Worm (Caenorhabditis elegans) whole organism, early embryonic: Measurements from ENCODE around the gene Y54G11A.3.

ENCODE experiments used
- B0310.2 ChIP-seq: sonication (generic microtip); optimal IDR thresholded peaks from 2 replicates; lab custom pipeline; 2016; ENCODE audit warnings: mild to moderate bottlenecking, missing genetic modification characterization, missing compliant biosample characterization
- F13C5.2 ChIP-seq: sonication (generic microtip); optimal IDR thresholded peaks from 2 replicates; lab custom pipeline; 2017; ENCODE audit warnings: mild to moderate bottlenecking, missing genetic modification characterization, inconsistent platforms, missing compliant biosample characterization
- aly-1 ChIP-seq: sonication (generic microtip); optimal IDR thresholded peaks from 2 replicates; lab custom pipeline; 2016; ENCODE audit warnings: missing genetic modification characterization, missing compliant biosample characterization
- ama-1 ChIP-seq: fragments of 150-350 bp; optimal IDR thresholded peaks from 2 replicates; lab custom pipeline; 2014
- ets-7 ChIP-seq: sonication (generic microtip); optimal IDR thresholded peaks from 2 replicates; lab custom pipeline; 2016; ENCODE audit warnings: missing genotype, missing genetic modification characterization, missing compliant biosample characterization
- hmg-4 ChIP-seq: fragments of 200-800 bp; sonication (Bioruptor generic); optimal IDR thresholded peaks from 2 replicates; lab custom pipeline; 2018; ENCODE audit warnings: mild to moderate bottlenecking, missing genetic modification characterization, missing compliant biosample characterization
- hnd-1 ChIP-seq: sonication (generic microtip); optimal IDR thresholded peaks from 2 replicates; lab custom pipeline; 2016; ENCODE audit warnings: missing genetic modification characterization, missing compliant biosample characterization
- tbx-11 ChIP-seq: fragments of 200-800 bp; sonication (Bioruptor generic); IDR thresholded peaks from 2 replicates; pipeline ENCODE4 v1.3.6; 2022; ENCODE audit warnings: missing genetic modification characterization, missing compliant biosample characterization
- tbx-37 ChIP-seq: fragments of 200-800 bp; sonication (Bioruptor generic); conservative IDR thresholded peaks from 2 replicates; pipeline ENCODE4 v1.3.6; 2022; ENCODE audit warnings: missing genetic modification reagents, missing genetic modification characterization, missing compliant biosample characterization
- tra-4 ChIP-seq: sonication (generic microtip); optimal IDR thresholded peaks from 2 replicates; lab custom pipeline; 2017; ENCODE audit warnings: missing genetic modification characterization, missing compliant biosample characterization

DNA sequence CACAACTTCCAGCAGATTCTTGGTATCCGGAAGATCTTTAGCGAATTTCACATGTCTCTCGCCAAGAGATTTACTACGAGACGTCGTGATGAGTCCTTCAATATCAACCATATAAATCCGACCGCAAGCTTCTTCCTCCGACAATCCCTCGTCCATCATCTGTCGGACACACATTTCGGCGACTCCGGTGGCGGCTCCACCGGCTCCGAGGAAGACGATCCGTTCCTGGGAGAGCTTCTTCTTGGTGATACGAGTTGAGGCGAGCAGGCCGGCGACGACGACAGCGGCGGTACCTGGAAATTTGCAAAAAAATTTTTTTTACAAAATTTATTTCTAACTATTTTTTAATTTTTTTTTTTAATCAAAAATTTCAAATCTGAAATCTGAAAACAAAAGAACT, 46.3 kb upstream of the Y54G11A.3 start:
- TF ChIP-seq tbx-37 (GFP tag; lab: Robert Waterston, UW) = no peak
- no peak for TF ChIP-seq tbx-11
- TF ChIP-seq ama-1 = no peak
- no peak for TF ChIP-seq tra-4 (tag; lab: Kevin White, UChicago)
- no peak for TF ChIP-seq ets-7
- TF ChIP-seq hmg-4 = no peak
- no peak for TF ChIP-seq hnd-1 (tag; lab: Kevin White, UChicago)
- no peak for TF ChIP-seq B0310.2 (tag; lab: Kevin White, UChicago)
- TF ChIP-seq aly-1 (tag; lab: Kevin White, UChicago) = no peak
- TF ChIP-seq F13C5.2 (tag; lab: Kevin White, UChicago) = no peak
